Worm (Caenorhabditis elegans): Measurements from ENCODE around the gene frm-7.

ce11 chrV:12317080-12317479 lies 14.8 kb downstream of the frm-7 start, which contains the start of gene R04F11.3:
- no peak for TF ChIP-seq lin-11 (tag; optimal IDR thresholded peaks at IDR 0.05)
- no peak for TF ChIP-seq nhr-11 (tag; optimal IDR thresholded peaks at IDR 0.05)
- no peak for TF ChIP-seq sox-4 (tag; optimal IDR thresholded peaks at IDR 0.05)
- no peak for TF ChIP-seq C08G9.2 (tag; optimal IDR thresholded peaks at IDR 0.05)
- no peak for TF ChIP-seq fkh-10 (GFP tag; optimal IDR thresholded peaks at IDR 0.05)
- no peak for TF ChIP-seq hlh-15 (tag; optimal IDR thresholded peaks at IDR 0.05)
